Worm (Caenorhabditis elegans): ENCODE data around the gene mtss-1.

The mtss-1 gene

ce11 chrIII:8794793-8795192 lies 26.7 kb downstream of the mtss-1 start (continued):
- TF ChIP-seq sea-2 (GFP tag; optimal IDR thresholded peaks at IDR 0.05): no peak
- peak; percentile 49 for TF ChIP-seq lin-15B (tag; optimal IDR thresholded peaks at IDR 0.05)
- TF ChIP-seq nhr-23 (tag; optimal IDR thresholded peaks at IDR 0.05): peak; percentile 86
- peak; percentile 79 for TF ChIP-seq hmg-11 (tag; optimal IDR thresholded peaks at IDR 0.05)

ce11 chrIII:8795595-8796141 lies 27.6 kb downstream of the mtss-1 start:
- TF ChIP-seq ztf-11 (tag; optimal IDR thresholded peaks at IDR 0.05) (no peak), nhr-237 (tag; optimal IDR thresholded peaks at IDR 0.05) (no peak), jun-1 (tag; optimal IDR thresholded peaks at IDR 0.05) (peak; percentile 96), sea-2 (GFP tag; optimal IDR thresholded peaks at IDR 0.05) (peak; percentile 94), daf-12 (tag; optimal IDR thresholded peaks at IDR 0.05) (peak; percentile 63), ztf-4 (tag; optimal IDR thresholded peaks at IDR 0.05) (peak; percentile 78), ceh-9 (tag; optimal IDR thresholded peaks at IDR 0.05) (peak; percentile 53), ceh-28 (tag; optimal IDR thresholded peaks at IDR 0.05) (peak; percentile 95), nhr-67 (tag; optimal IDR thresholded peaks at IDR 0.05) (no peak), lin-15B (tag; optimal IDR thresholded peaks at IDR 0.05) (peak; percentile 71), ZK546.5 (tag; optimal IDR thresholded peaks at IDR 0.05) (no peak), nhr-77 (tag; optimal IDR thresholded peaks at IDR 0.05) (peak; percentile 60), mdl-1 (tag; optimal IDR thresholded peaks at IDR 0.05) (peak; percentile 96), fkh-10 (GFP tag; optimal IDR thresholded peaks at IDR 0.05) (peak; percentile 95), tbx-2 (tag; optimal IDR thresholded peaks at IDR 0.05) (peak; percentile 93), R02D3.7 (tag; optimal IDR thresholded peaks at IDR 0.05) (peak; percentile 83), nhr-43 (tag; optimal IDR thresholded peaks at IDR 0.05; ENCODE audit: poor library complexity, severe bottlenecking) (peak; percentile 97), egl-27 (tag; optimal IDR thresholded peaks at IDR 0.05) (peak; percentile 88), elt-1 (tag; optimal IDR thresholded peaks at IDR 0.05) (peak; percentile 83), nhr-28 (tag; optimal IDR thresholded peaks at IDR 0.05) (no peak), hmg-11 (tag; optimal IDR thresholded peaks at IDR 0.05) (peak; percentile 100), skn-1 (tag; optimal IDR thresholded peaks at IDR 0.05) (peak; percentile 54), lsy-12 (tag; optimal IDR thresholded peaks at IDR 0.05) (peak; percentile 94), fkh-2 (tag; optimal IDR thresholded peaks at IDR 0.05) (no peak), ama-1 (optimal IDR thresholded peaks at IDR 0.05) (peak; percentile 60), pha-4 (tag; optimal IDR thresholded peaks at IDR 0.05) (peak; percentile 90), nhr-25 (tag; optimal IDR thresholded peaks at IDR 0.05) (peak; percentile 98), eor-1 (tag; optimal IDR thresholded peaks at IDR 0.05) (peak in 1 of 2 experiments; percentile 41), aly-2 (tag; optimal IDR thresholded peaks at IDR 0.05) (no peak), nfya-1 (tag; optimal IDR thresholded peaks at IDR 0.05; ENCODE audit: insufficient read depth) (peak; percentile 97), pqm-1 (tag; optimal IDR thresholded peaks at IDR 0.05) (peak; percentile 85), mml-1 (tag; optimal IDR thresholded peaks at IDR 0.05) (no peak), unc-62 (GFP tag; optimal IDR thresholded peaks at IDR 0.05) (peak; percentile 95), nhr-12 (tag; optimal IDR thresholded peaks at IDR 0.05) (no peak), zag-1 (tag; optimal IDR thresholded peaks at IDR 0.05) (peak; percentile 87), nhr-11 (tag; optimal IDR thresholded peaks at IDR 0.05) (peak; percentile 93), nhr-23 (tag; optimal IDR thresholded peaks at IDR 0.05) (peak; percentile 99), ceh-16 (tag; optimal IDR thresholded peaks at IDR 0.05) (no peak), elt-3 (tag; optimal IDR thresholded peaks at IDR 0.05) (peak in 1 of 3 experiments; percentile 36), lin-39 (tag; optimal IDR thresholded peaks at IDR 0.05) (peak; percentile 93), fos-1 (tag; optimal IDR thresholded peaks at IDR 0.05) (peak; percentile 53), ceh-82 (tag; optimal IDR thresholded peaks at IDR 0.05) (peak; percentile 91), unc-39 (tag; optimal IDR thresholded peaks at IDR 0.05) (peak; percentile 20), egl-5 (tag; optimal IDR thresholded peaks at IDR 0.05) (peak; percentile 68), snpc-4 (tag; optimal IDR thresholded peaks at IDR 0.05) (peak; percentile 97), elt-2 (tag; optimal IDR thresholded peaks at IDR 0.05) (peak; percentile 66), nhr-76 (tag; optimal IDR thresholded peaks at IDR 0.05) (peak; percentile 2)
